Worm (Caenorhabditis elegans) whole organism, young adult: Measurements from ENCODE around the gene str-134.
A peak's percentile ranks its signal among the peaks of the same experiment; 100 is the strongest.

ENCODE experiments used
- B0035.1 ChIP-seq: sonication (generic microtip); optimal IDR thresholded peaks from 2 replicates; lab custom pipeline; 2016; ENCODE audit warnings: missing genetic modification characterization, mild to moderate bottlenecking, missing compliant biosample characterization, missing genotype, missing genetic modification reagents
- C17E4.6 ChIP-seq: fragments of 200-800 bp; sonication (Bioruptor generic); IDR thresholded peaks from 2 replicates; pipeline ENCODE4 v1.3.6; 2022; ENCODE audit warnings: missing genetic modification reagents, missing genetic modification characterization, missing compliant biosample characterization
- F49E8.2 ChIP-seq: sonication (generic microtip); optimal IDR thresholded peaks from 3 replicates; lab custom pipeline; 2017; ENCODE audit warnings: missing genetic modification characterization, mild to moderate bottlenecking, missing compliant biosample characterization, antibody characterized with exemption, moderate library complexity; ENCODE audit not compliant: insufficient read depth
- F57C9.4 ChIP-seq: sonication (generic microtip); optimal IDR thresholded peaks from 2 replicates; lab custom pipeline; 2017; ENCODE audit warnings: mild to moderate bottlenecking, missing genetic modification characterization, missing compliant biosample characterization
- K11D2.4 ChIP-seq: fragments of 200-800 bp; sonication (Bioruptor generic); IDR thresholded peaks from 2 replicates; pipeline ENCODE4 v1.3.6; 2022; ENCODE audit warnings: missing genetic modification reagents, missing genetic modification characterization, missing compliant biosample characterization
- K12H6.12 ChIP-seq: fragments of 200-800 bp; sonication (Bioruptor generic); optimal IDR thresholded peaks from 2 replicates; lab custom pipeline; 2018; ENCODE audit warnings: mild to moderate bottlenecking, missing genetic modification characterization, missing compliant biosample characterization
- Y53F4B.3 ChIP-seq: fragments of 200-800 bp; sonication (Bioruptor generic); IDR thresholded peaks from 2 replicates; pipeline ENCODE4 v1.3.6; 2022; ENCODE audit warnings: missing genetic modification reagents, missing genetic modification characterization, missing compliant biosample characterization
- Y79H2A.3 ChIP-seq: fragments of 200-800 bp; sonication (Bioruptor generic); conservative IDR thresholded peaks from 2 replicates; pipeline ENCODE4 v1.3.6; 2022; ENCODE audit warnings: missing genetic modification reagents, missing genetic modification characterization, missing compliant biosample characterization
- Y95B8A.8 ChIP-seq: fragments of 200-800 bp; sonication (Bioruptor generic); IDR thresholded peaks from 2 replicates; pipeline ENCODE4 v1.3.6; 2022; ENCODE audit warnings: missing genetic modification reagents, missing genetic modification characterization, missing compliant biosample characterization
- ZK185.1 ChIP-seq: sonication (generic microtip); optimal IDR thresholded peaks from 2 replicates; lab custom pipeline; 2016; ENCODE audit warnings: mild to moderate bottlenecking, missing genetic modification characterization, missing compliant biosample characterization; ENCODE audit not compliant: poor library complexity, severe bottlenecking
- ama-1 ChIP-seq, 3 experiments: fragments of 150-350 bp in 1 of 3; sonication (generic microtip) in 2 of 3; optimal IDR thresholded peaks; 2 replicates each; lab custom pipeline; 2014 to 2018; ENCODE audit warnings: missing biosample characterization in 2 of 3, missing genetic modification characterization in 2 of 3, missing genetic modification reagents in 2 of 3
- aptf-2 ChIP-seq: fragments of 200-800 bp; sonication (Bioruptor generic); conservative IDR thresholded peaks from 2 replicates; pipeline ENCODE4 v1.3.6; 2022; ENCODE audit warnings: missing genetic modification reagents, missing genetic modification characterization, missing compliant biosample characterization
- atf-7 ChIP-seq: sonication (generic microtip); optimal IDR thresholded peaks from 2 replicates; lab custom pipeline; 2017; ENCODE audit warnings: mild to moderate bottlenecking, missing genetic modification characterization, missing compliant biosample characterization
- attf-5 ChIP-seq: fragments of 200-800 bp; sonication (Bioruptor generic); optimal IDR thresholded peaks from 2 replicates; lab custom pipeline; 2018; ENCODE audit warnings: mild to moderate bottlenecking, missing genetic modification characterization, missing compliant biosample characterization
- cebp-1 ChIP-seq, 2 experiments: fragments of 200-800 bp in 1 of 2; sonication (Bioruptor generic) in 1 of 2; sonication (generic microtip) in 1 of 2; IDR thresholded peaks in 1 of 2; optimal IDR thresholded peaks in 1 of 2; 2 replicates each; pipeline versions ENCODE4 v1.3.6 to Lab custom; 2017 to 2022; ENCODE audit warnings: missing compliant biosample characterization in 2 of 2, missing genetic modification characterization in 2 of 2, mild to moderate bottlenecking in 1 of 2, missing genetic modification reagents in 1 of 2, moderate library complexity in 1 of 2
- ceh-100 ChIP-seq: fragments of 200-800 bp; sonication (Bioruptor generic); IDR thresholded peaks from 2 replicates; pipeline ENCODE4 v1.3.6; 2022; ENCODE audit warnings: missing genetic modification reagents, missing genetic modification characterization, missing compliant biosample characterization
- ceh-27 ChIP-seq: fragments of 200-800 bp; sonication (Bioruptor generic); optimal IDR thresholded peaks from 2 replicates; lab custom pipeline; 2018; ENCODE audit warnings: mild to moderate bottlenecking, missing genetic modification characterization, moderate library complexity, missing compliant biosample characterization
- dpl-1 ChIP-seq: fragments of 150-350 bp; optimal IDR thresholded peaks from 2 replicates; lab custom pipeline; 2014; ENCODE audit warnings: missing biosample characterization, missing genetic modification reagents, missing genetic modification characterization
- efl-1 ChIP-seq: fragments of 150-350 bp; optimal IDR thresholded peaks from 2 replicates; lab custom pipeline; 2014; ENCODE audit warnings: missing biosample characterization, missing genetic modification reagents, missing genetic modification characterization
- egl-18 ChIP-seq: fragments of 200-800 bp; sonication (Bioruptor generic); IDR thresholded peaks from 2 replicates; pipeline ENCODE4 v1.3.6; 2022; ENCODE audit warnings: missing genetic modification reagents, missing genetic modification characterization, missing compliant biosample characterization
- egl-44 ChIP-seq: fragments of 200-800 bp; sonication (Bioruptor generic); IDR thresholded peaks from 2 replicates; pipeline ENCODE4 v1.3.6; 2022; ENCODE audit warnings: missing genetic modification reagents, missing genetic modification characterization, missing compliant biosample characterization
- ets-4 ChIP-seq: fragments of 200-800 bp; sonication (Bioruptor generic); optimal IDR thresholded peaks from 2 replicates; lab custom pipeline; 2018; ENCODE audit warnings: mild to moderate bottlenecking, missing genetic modification characterization, missing compliant biosample characterization
- fkh-3 ChIP-seq: sonication (generic microtip); optimal IDR thresholded peaks from 2 replicates; lab custom pipeline; 2016; ENCODE audit warnings: mild to moderate bottlenecking, missing genetic modification characterization, missing compliant biosample characterization
- him-1 ChIP-seq: sonication (generic microtip); optimal IDR thresholded peaks from 2 replicates; lab custom pipeline; 2016; ENCODE audit warnings: missing genotype, missing genetic modification reagents, missing genetic modification characterization, missing compliant biosample characterization
- hlh-12 ChIP-seq: sonication (generic microtip); optimal IDR thresholded peaks from 2 replicates; lab custom pipeline; 2016; ENCODE audit warnings: missing genetic modification characterization, missing compliant biosample characterization
- let-526 ChIP-seq: fragments of 200-800 bp; sonication (Bioruptor generic); IDR thresholded peaks from 2 replicates; pipeline ENCODE4 v1.3.6; 2022; ENCODE audit warnings: missing genetic modification reagents, missing genetic modification characterization, missing compliant biosample characterization
- lin-40 ChIP-seq: sonication (generic microtip); optimal IDR thresholded peaks from 2 replicates; lab custom pipeline; 2016; ENCODE audit warnings: missing genetic modification characterization, mild to moderate bottlenecking, missing compliant biosample characterization, missing genotype, missing genetic modification reagents
- lin-54 ChIP-seq: fragments of 200-800 bp; sonication (Bioruptor generic); optimal IDR thresholded peaks from 2 replicates; lab custom pipeline; 2018; ENCODE audit warnings: mild to moderate bottlenecking, missing genetic modification characterization, missing compliant biosample characterization
- lir-1 ChIP-seq: fragments of 200-800 bp; sonication (Bioruptor generic); conservative IDR thresholded peaks from 2 replicates; pipeline ENCODE4 v1.3.6; 2022; ENCODE audit warnings: missing genetic modification reagents, missing genetic modification characterization, missing compliant biosample characterization
- madf-6 ChIP-seq: fragments of 200-800 bp; sonication (Bioruptor generic); IDR thresholded peaks from 2 replicates; pipeline ENCODE4 v1.3.6; 2022; ENCODE audit warnings: missing genetic modification reagents, missing genetic modification characterization, missing compliant biosample characterization
- nhr-27 ChIP-seq: fragments of 200-800 bp; sonication (Bioruptor generic); optimal IDR thresholded peaks from 2 replicates; lab custom pipeline; 2018; ENCODE audit warnings: mild to moderate bottlenecking, missing genetic modification characterization, moderate library complexity, missing compliant biosample characterization
- nhr-80 ChIP-seq: sonication (generic microtip); optimal IDR thresholded peaks from 2 replicates; lab custom pipeline; 2016; ENCODE audit warnings: missing genetic modification characterization, missing compliant biosample characterization
- nhr-90 ChIP-seq: sonication (generic microtip); optimal IDR thresholded peaks from 2 replicates; lab custom pipeline; 2016; ENCODE audit warnings: missing genotype, mild to moderate bottlenecking, missing genetic modification characterization, missing compliant biosample characterization
- pbrm-1 ChIP-seq: fragments of 200-800 bp; sonication (Bioruptor generic); IDR thresholded peaks from 2 replicates; pipeline ENCODE4 v1.3.6; 2022; ENCODE audit warnings: missing genetic modification reagents, missing genetic modification characterization, missing compliant biosample characterization
- rcor-1 ChIP-seq: fragments of 200-800 bp; sonication (Bioruptor generic); IDR thresholded peaks from 2 replicates; pipeline ENCODE4 v1.3.6; 2022; ENCODE audit warnings: missing genetic modification reagents, missing genetic modification characterization, missing compliant biosample characterization
- rec-8 ChIP-seq, 2 experiments: sonication (generic microtip); optimal IDR thresholded peaks; 2 replicates each; lab custom pipeline; 2016; ENCODE audit warnings: mild to moderate bottlenecking in 2 of 2, missing genetic modification characterization in 2 of 2, missing genetic modification reagents in 2 of 2, missing genotype in 2 of 2, missing biosample characterization in 1 of 2, missing compliant biosample characterization in 1 of 2, moderate library complexity in 1 of 2
- repo-1 ChIP-seq: sonication (generic microtip); optimal IDR thresholded peaks from 2 replicates; lab custom pipeline; 2017; ENCODE audit warnings: mild to moderate bottlenecking, missing genetic modification characterization, missing compliant biosample characterization
- snpc-1.1 ChIP-seq: sonication (generic microtip); optimal IDR thresholded peaks from 2 replicates; lab custom pipeline; 2017; ENCODE audit warnings: missing genetic modification characterization, mild to moderate bottlenecking, missing compliant biosample characterization, antibody characterized with exemption, moderate library complexity, missing genotype, missing genetic modification reagents; ENCODE audit not compliant: insufficient read depth
- snpc-4 ChIP-seq, 5 experiments: fragments of 150-350 bp in 1 of 5; sonication (generic microtip) in 4 of 5; optimal IDR thresholded peaks; 2 replicates each; lab custom pipeline; 2014 to 2018; ENCODE audit warnings: missing genetic modification characterization in 5 of 5, missing biosample characterization in 3 of 5, antibody characterized with exemption in 2 of 5, mild to moderate bottlenecking in 2 of 5, missing compliant biosample characterization in 2 of 5, missing genotype in 2 of 5, moderate library complexity in 2 of 5, missing genetic modification reagents in 1 of 5
- sptf-2 ChIP-seq: fragments of 200-800 bp; sonication (Bioruptor generic); optimal IDR thresholded peaks from 2 replicates; lab custom pipeline; 2018; ENCODE audit warnings: mild to moderate bottlenecking, missing genetic modification characterization, missing compliant biosample characterization
- tlf-1 ChIP-seq: fragments of 200-800 bp; sonication (Bioruptor generic); optimal IDR thresholded peaks from 2 replicates; lab custom pipeline; 2018; ENCODE audit warnings: mild to moderate bottlenecking, missing genetic modification characterization, missing compliant biosample characterization
- unc-62 ChIP-seq: fragments of 150-350 bp; optimal IDR thresholded peaks from 2 replicates; lab custom pipeline; 2014; ENCODE audit warnings: missing biosample characterization, missing genetic modification reagents, missing genetic modification characterization
- zfh-2 ChIP-seq: fragments of 200-800 bp; sonication (Bioruptor generic); conservative IDR thresholded peaks from 2 replicates; pipeline ENCODE4 v1.3.6; 2022; ENCODE audit warnings: missing genetic modification reagents, missing genetic modification characterization, missing compliant biosample characterization
- ztf-18 ChIP-seq: sonication (generic microtip); optimal IDR thresholded peaks from 2 replicates; lab custom pipeline; 2016; ENCODE audit warnings: missing genotype, mild to moderate bottlenecking, missing genetic modification characterization, missing compliant biosample characterization
- ztf-25 ChIP-seq: fragments of 200-800 bp; sonication (Bioruptor generic); IDR thresholded peaks from 2 replicates; pipeline ENCODE4 v1.3.6; 2022; ENCODE audit warnings: missing genetic modification reagents, missing genetic modification characterization, missing compliant biosample characterization
- ztf-28 ChIP-seq: fragments of 200-800 bp; sonication (Bioruptor generic); IDR thresholded peaks from 2 replicates; pipeline ENCODE4 v1.3.6; 2022; ENCODE audit warnings: missing genetic modification reagents, missing genetic modification characterization, missing compliant biosample characterization

The str-134 gene

DNA sequence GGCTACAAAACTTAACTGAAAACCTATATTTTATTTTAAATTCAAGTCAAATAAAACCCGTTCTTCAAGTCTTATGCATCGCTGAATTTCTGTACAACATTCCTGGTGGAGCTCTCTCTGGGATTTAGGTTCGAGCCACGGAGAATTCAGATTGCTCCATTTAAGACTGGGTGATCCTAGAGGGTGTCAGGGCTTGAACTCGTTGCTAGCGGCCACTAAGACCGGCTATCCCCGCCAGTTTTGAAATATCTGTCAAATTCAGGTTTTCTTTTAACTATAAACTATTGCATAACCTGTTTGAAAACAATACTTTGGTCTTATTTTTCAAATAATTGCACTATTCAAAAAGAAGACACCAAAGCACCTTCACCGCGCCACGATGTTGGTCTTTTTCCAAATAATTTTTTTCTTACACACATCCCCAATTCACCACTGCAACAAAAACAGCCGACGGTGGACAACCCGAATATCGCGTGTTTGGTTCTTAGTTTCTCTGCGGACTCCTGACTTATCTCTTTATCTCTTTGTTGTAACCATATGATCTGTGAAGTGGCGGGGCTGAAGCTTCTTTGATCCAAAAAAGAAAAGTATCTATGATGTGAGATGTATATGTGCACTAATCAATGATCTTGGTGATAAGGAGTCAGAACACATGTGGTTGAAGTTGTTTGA lies 14.5 kb upstream of the str-134 start:
- TF ChIP-seq cebp-1 (GFP tag; IDR thresholded peaks at IDR 0.05; lab: Robert Waterston, UW) (no peak), cebp-1 (tag; optimal IDR thresholded peaks at IDR 0.05; lab: Kevin White, UChicago) (peak; percentile 44), ztf-25 (GFP tag; lab: Robert Waterston, UW) (no peak), dpl-1 (GFP tag; lab: Kevin White, UChicago) (no peak), him-1 (tag; lab: Kevin White, UChicago) (no peak), lin-40 (peak; percentile 24), F57C9.4 (tag; lab: Kevin White, UChicago) (peak; percentile 8), unc-62 (no peak), pbrm-1 (GFP tag; lab: Robert Waterston, UW) (no peak), nhr-90 (no peak), ama-1 (optimal IDR thresholded peaks at IDR 0.05; lab: Kevin White, UChicago) (peak; percentile 85), ama-1 (GFP tag; optimal IDR thresholded peaks at IDR 0.05; lab: Kevin White, UChicago) (no peak), aptf-2 (GFP tag; lab: Robert Waterston, UW) (no peak), attf-5 (peak; percentile 22), hlh-12 (tag; lab: Kevin White, UChicago) (no peak), snpc-1.1 (tag; lab: Kevin White, UChicago) (no peak), egl-18 (GFP tag; lab: Robert Waterston, UW) (no peak), madf-6 (no peak), sptf-2 (GFP tag; lab: Kevin White, UChicago) (no peak), Y95B8A.8 (GFP tag; lab: Robert Waterston, UW) (0 out of 2 replicates have a peak, but pooled peaks have one; percentile 27), repo-1 (tag; lab: Kevin White, UChicago) (peak; percentile 64), efl-1 (GFP tag; lab: Kevin White, UChicago) (no peak), egl-44 (no peak), lir-1 (GFP tag; lab: Robert Waterston, UW) (no peak), atf-7 (tag; lab: Kevin White, UChicago) (no peak), tlf-1 (GFP tag; lab: Kevin White, UChicago) (peak; percentile 54), B0035.1 (no peak), zfh-2 (GFP tag; lab: Robert Waterston, UW) (no peak), lin-54 (GFP tag; lab: Kevin White, UChicago) (no peak), rec-8 (tag; optimal IDR thresholded peaks at IDR 0.05; lab: Kevin White, UChicago) (no peak), F49E8.2 (tag; lab: Kevin White, UChicago) (no peak), nhr-27 (tag; lab: Kevin White, UChicago) (no peak), snpc-4 (GFP tag; optimal IDR thresholded peaks at IDR 0.05; lab: Kevin White, UChicago) (no peak), snpc-4 (tag; optimal IDR thresholded peaks at IDR 0.05; lab: Kevin White, UChicago) (no peak), ZK185.1 (peak; percentile 29), rcor-1 (no peak), ztf-28 (GFP tag; lab: Robert Waterston, UW) (no peak), Y53F4B.3 (GFP tag; lab: Robert Waterston, UW) (no peak), ceh-27 (GFP tag; lab: Kevin White, UChicago) (no peak), ets-4 (GFP tag; lab: Kevin White, UChicago) (no peak), nhr-80 (tag; lab: Kevin White, UChicago) (peak; percentile 23), C17E4.6 (GFP tag; lab: Robert Waterston, UW) (no peak), K12H6.12 (peak; percentile 32), K11D2.4 (no peak), ztf-18 (tag; lab: Kevin White, UChicago) (no peak), fkh-3 (tag; lab: Kevin White, UChicago) (no peak), Y79H2A.3 (GFP tag; lab: Robert Waterston, UW) (no peak), ceh-100 (GFP tag; lab: Robert Waterston, UW) (no peak), let-526 (GFP tag; lab: Robert Waterston, UW) (peak; percentile 40; the same call in 1 of the 2 replicates)
